Worm (Caenorhabditis elegans) whole organism, midembryonic: Measurements from ENCODE around the gene F44A2.5.
"Not testable (repeated sequence)": the region's sequence is repeated elsewhere in the genome, so short reads cannot be mapped to it uniquely, and the experiment has no call there.

Experiments used
- flt-1 ChIP-seq: fragments of 200-800 bp; sonication (Bioruptor generic); IDR thresholded peaks from 2 replicates; pipeline ENCODE4 v1.3.6; 2022; ENCODE audit warnings: missing genetic modification characterization, missing compliant biosample characterization
- tab-1 ChIP-seq: fragments of 200-800 bp; sonication (Bioruptor generic); IDR thresholded peaks from 2 replicates; pipeline ENCODE4 v1.3.6; 2022; ENCODE audit warnings: missing genetic modification characterization, missing compliant biosample characterization
- ztf-23 ChIP-seq: fragments of 200-800 bp; sonication (Bioruptor generic); IDR thresholded peaks from 2 replicates; pipeline ENCODE4 v1.3.6; 2022; ENCODE audit warnings: missing genetic modification reagents, missing genetic modification characterization, missing compliant biosample characterization
- ztf-29 ChIP-seq: fragments of 200-800 bp; sonication (Bioruptor generic); IDR thresholded peaks from 2 replicates; pipeline ENCODE4 v1.3.6; 2022; ENCODE audit warnings: missing genetic modification reagents, missing genetic modification characterization, missing compliant biosample characterization

DNA sequence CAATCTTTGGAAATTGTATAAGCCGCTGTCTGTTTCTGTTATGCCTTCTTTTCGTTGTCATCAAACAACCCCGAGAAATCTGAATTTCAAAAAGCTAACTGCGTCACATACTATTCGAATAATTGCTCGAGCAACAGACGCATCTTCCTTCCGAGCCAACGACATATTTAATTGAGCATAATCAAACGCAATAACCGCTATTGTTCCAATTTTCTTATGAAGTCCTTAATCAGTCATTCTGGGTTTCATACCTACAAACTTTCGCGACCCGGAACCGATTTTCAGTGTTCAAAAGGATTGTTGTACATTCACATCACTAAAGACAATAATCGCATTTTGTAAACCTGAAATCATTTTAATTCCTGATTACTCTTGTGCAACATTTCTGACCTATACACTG, 44.4 kb downstream of the F44A2.5 start:
- peak; percentile 62; the same call in 1 of the 2 replicates for TF ChIP-seq flt-1
- TF ChIP-seq ztf-29, tab-1 (GFP tag; lab: Robert Waterston, UW): not testable (repeated sequence)
- peak; percentile 49 for TF ChIP-seq ztf-23
